Worm (Caenorhabditis elegans) whole organism, late embryonic: Measurements from ENCODE around the gene M117.3.

Experiments
- C08G9.2 ChIP-seq: sonication (generic microtip); optimal IDR thresholded peaks from 2 replicates; lab custom pipeline; 2016; ENCODE audit warnings: mild to moderate bottlenecking, missing genetic modification characterization, moderate library complexity, missing compliant biosample characterization
- C38D4.7 ChIP-seq: fragments of 200-800 bp; sonication (Bioruptor generic); optimal IDR thresholded peaks from 2 replicates; lab custom pipeline; 2018; ENCODE audit warnings: mild to moderate bottlenecking, missing genetic modification characterization, moderate library complexity, missing compliant biosample characterization
- F13H6.1 ChIP-seq: sonication (generic microtip); optimal IDR thresholded peaks from 2 replicates; lab custom pipeline; 2016; ENCODE audit warnings: missing genetic modification characterization, missing compliant biosample characterization
- K09A11.1 ChIP-seq: sonication (generic microtip); optimal IDR thresholded peaks from 2 replicates; lab custom pipeline; 2017; ENCODE audit warnings: antibody characterized with exemption, mild to moderate bottlenecking, missing genetic modification characterization, missing compliant biosample characterization; ENCODE audit not compliant: insufficient read depth
- Y22D7AL.16 ChIP-seq: sonication (generic microtip); optimal IDR thresholded peaks from 2 replicates; lab custom pipeline; 2016; ENCODE audit warnings: missing genetic modification characterization, missing compliant biosample characterization
- ahr-1 ChIP-seq: sonication (generic microtip); optimal IDR thresholded peaks from 2 replicates; lab custom pipeline; 2016; ENCODE audit warnings: missing genetic modification characterization, missing compliant biosample characterization
- ama-1 ChIP-seq: fragments of 150-350 bp; optimal IDR thresholded peaks from 2 replicates; lab custom pipeline; 2014
- ceh-22 ChIP-seq: sonication (generic microtip); optimal IDR thresholded peaks from 2 replicates; lab custom pipeline; 2017; ENCODE audit warnings: missing biosample characterization, missing genetic modification characterization
- ceh-30 ChIP-seq: fragments of 150-350 bp; optimal IDR thresholded peaks from 2 replicates; lab custom pipeline; 2014; ENCODE audit warnings: missing biosample characterization, missing genetic modification characterization
- ceh-31 ChIP-seq: sonication (generic microtip); optimal IDR thresholded peaks from 2 replicates; lab custom pipeline; 2016; ENCODE audit warnings: missing genetic modification characterization, missing compliant biosample characterization
- ceh-34 ChIP-seq: sonication (generic microtip); optimal IDR thresholded peaks from 2 replicates; lab custom pipeline; 2016; ENCODE audit warnings: mild to moderate bottlenecking, missing genetic modification characterization, missing compliant biosample characterization
- ceh-45 ChIP-seq: fragments of 200-800 bp; sonication (Bioruptor generic); IDR thresholded peaks from 2 replicates; pipeline ENCODE4 v1.3.6; 2022; ENCODE audit warnings: missing genetic modification reagents, missing genetic modification characterization, missing compliant biosample characterization
- ceh-48 ChIP-seq: sonication (generic microtip); optimal IDR thresholded peaks from 2 replicates; lab custom pipeline; 2016; ENCODE audit warnings: missing genetic modification characterization, inconsistent platforms, missing compliant biosample characterization
- ceh-6 ChIP-seq: fragments of 200-800 bp; sonication (Bioruptor generic); optimal IDR thresholded peaks from 2 replicates; lab custom pipeline; 2018; ENCODE audit warnings: mild to moderate bottlenecking, missing genetic modification characterization, missing compliant biosample characterization
- ceh-9 ChIP-seq: sonication (generic microtip); optimal IDR thresholded peaks from 2 replicates; lab custom pipeline; 2016; ENCODE audit warnings: mild to moderate bottlenecking, missing genetic modification characterization, inconsistent platforms, missing compliant biosample characterization
- che-1 ChIP-seq: sonication (generic microtip); optimal IDR thresholded peaks from 2 replicates; lab custom pipeline; 2016; ENCODE audit warnings: mild to moderate bottlenecking, missing genetic modification characterization, missing compliant biosample characterization
- dmd-4 ChIP-seq: sonication (generic microtip); optimal IDR thresholded peaks from 2 replicates; lab custom pipeline; 2016; ENCODE audit warnings: borderline replicate concordance, missing genetic modification characterization, missing compliant biosample characterization
- dve-1 ChIP-seq: sonication (generic microtip); optimal IDR thresholded peaks from 2 replicates; lab custom pipeline; 2017; ENCODE audit warnings: antibody characterized with exemption, mild to moderate bottlenecking, missing genetic modification characterization, missing compliant biosample characterization
- elt-2 ChIP-seq: sonication (generic microtip); optimal IDR thresholded peaks from 2 replicates; lab custom pipeline; 2016; ENCODE audit warnings: missing genetic modification reagents, missing genetic modification characterization, missing compliant biosample characterization
- elt-4 ChIP-seq: sonication (generic microtip); optimal IDR thresholded peaks from 2 replicates; lab custom pipeline; 2016; ENCODE audit warnings: missing genetic modification characterization, missing compliant biosample characterization
- ets-4 ChIP-seq: sonication (generic microtip); optimal IDR thresholded peaks from 2 replicates; lab custom pipeline; 2016; ENCODE audit warnings: missing genetic modification characterization, missing compliant biosample characterization
- eyg-1 ChIP-seq: sonication (generic microtip); optimal IDR thresholded peaks from 2 replicates; lab custom pipeline; 2016; ENCODE audit warnings: missing genotype, missing genetic modification characterization, missing compliant biosample characterization
- fax-1 ChIP-seq: sonication (generic microtip); optimal IDR thresholded peaks from 2 replicates; lab custom pipeline; 2016; ENCODE audit warnings: missing genotype, missing genetic modification characterization, missing compliant biosample characterization
- fkh-10 ChIP-seq: fragments of 150-350 bp; optimal IDR thresholded peaks from 2 replicates; lab custom pipeline; 2014; ENCODE audit warnings: missing biosample characterization, missing genetic modification reagents, missing genetic modification characterization
- fkh-6 ChIP-seq: sonication (generic microtip); optimal IDR thresholded peaks from 2 replicates; lab custom pipeline; 2016; ENCODE audit warnings: missing genetic modification characterization, missing compliant biosample characterization
- hlh-13 ChIP-seq: fragments of 200-800 bp; sonication (Bioruptor generic); optimal IDR thresholded peaks from 2 replicates; lab custom pipeline; 2018; ENCODE audit warnings: mild to moderate bottlenecking, missing genetic modification characterization, missing compliant biosample characterization
- hlh-15 ChIP-seq: sonication (generic microtip); optimal IDR thresholded peaks from 2 replicates; lab custom pipeline; 2016; ENCODE audit warnings: missing genetic modification characterization, missing compliant biosample characterization
- hlh-30 ChIP-seq: sonication (generic microtip); optimal IDR thresholded peaks from 2 replicates; lab custom pipeline; 2017; ENCODE audit warnings: antibody characterized with exemption, missing genetic modification characterization, missing compliant biosample characterization; ENCODE audit not compliant: insufficient read depth
- hlh-6 ChIP-seq: sonication (generic microtip); optimal IDR thresholded peaks from 2 replicates; lab custom pipeline; 2016; ENCODE audit warnings: missing genotype, missing genetic modification characterization, missing compliant biosample characterization
- hlh-8 ChIP-seq: sonication (generic microtip); optimal IDR thresholded peaks from 2 replicates; lab custom pipeline; 2016; ENCODE audit warnings: missing genotype, missing genetic modification characterization, missing compliant biosample characterization
- madf-2 ChIP-seq: sonication (generic microtip); optimal IDR thresholded peaks from 2 replicates; lab custom pipeline; 2017; ENCODE audit warnings: missing genetic modification characterization, missing compliant biosample characterization
- nfya-1 ChIP-seq: sonication (generic microtip); optimal IDR thresholded peaks from 2 replicates; lab custom pipeline; 2017; ENCODE audit warnings: missing genetic modification characterization, mild to moderate bottlenecking, missing compliant biosample characterization, antibody characterized with exemption, moderate library complexity
- nhr-232 ChIP-seq: sonication (generic microtip); optimal IDR thresholded peaks from 2 replicates; lab custom pipeline; 2016; ENCODE audit warnings: missing genetic modification characterization, missing compliant biosample characterization
- odd-2 ChIP-seq: sonication (generic microtip); optimal IDR thresholded peaks from 2 replicates; lab custom pipeline; 2017; ENCODE audit warnings: antibody characterized with exemption, mild to moderate bottlenecking, missing genetic modification characterization, missing compliant biosample characterization
- pha-4 ChIP-seq: fragments of 150-350 bp; optimal IDR thresholded peaks from 2 replicates; lab custom pipeline; 2018; ENCODE audit warnings: missing biosample characterization, missing genetic modification reagents, missing genetic modification characterization
- pqm-1 ChIP-seq: sonication (generic microtip); optimal IDR thresholded peaks from 2 replicates; lab custom pipeline; 2016; ENCODE audit warnings: missing genetic modification characterization, missing compliant biosample characterization
- ref-2 ChIP-seq: sonication (generic microtip); optimal IDR thresholded peaks from 2 replicates; lab custom pipeline; 2016; ENCODE audit warnings: missing genetic modification characterization, missing compliant biosample characterization
- sdc-2 ChIP-seq: sonication (generic microtip); optimal IDR thresholded peaks from 2 replicates; lab custom pipeline; 2016; ENCODE audit warnings: missing genotype, missing genetic modification characterization, missing compliant biosample characterization
- syd-9 ChIP-seq: sonication (generic microtip); optimal IDR thresholded peaks from 2 replicates; lab custom pipeline; 2016; ENCODE audit warnings: mild to moderate bottlenecking, missing genetic modification characterization, moderate library complexity, missing compliant biosample characterization
- tbx-2 ChIP-seq: sonication (generic microtip); optimal IDR thresholded peaks from 2 replicates; lab custom pipeline; 2016; ENCODE audit warnings: missing genetic modification characterization, missing compliant biosample characterization
- tbx-7 ChIP-seq: sonication (generic microtip); optimal IDR thresholded peaks from 2 replicates; lab custom pipeline; 2016; ENCODE audit warnings: missing genotype, missing genetic modification characterization, missing compliant biosample characterization
- ttx-3 ChIP-seq: sonication (generic microtip); optimal IDR thresholded peaks from 2 replicates; lab custom pipeline; 2016; ENCODE audit warnings: missing genetic modification reagents, missing genetic modification characterization, missing compliant biosample characterization
- unc-3 ChIP-seq, 2 experiments: fragments of 200-800 bp in 1 of 2; sonication (Bioruptor generic) in 1 of 2; sonication (generic microtip) in 1 of 2; conservative IDR thresholded peaks in 1 of 2; optimal IDR thresholded peaks in 1 of 2; 2 replicates each; pipeline versions ENCODE4 v1.3.6 to Lab custom; 2016 to 2022; ENCODE audit warnings: missing compliant biosample characterization in 2 of 2, missing genetic modification characterization in 2 of 2, missing genetic modification reagents in 1 of 2
- unc-42 ChIP-seq: sonication (generic microtip); optimal IDR thresholded peaks from 2 replicates; lab custom pipeline; 2016; ENCODE audit warnings: missing genotype, missing genetic modification characterization, missing compliant biosample characterization
- zip-5 ChIP-seq: sonication (generic microtip); optimal IDR thresholded peaks from 2 replicates; lab custom pipeline; 2016; ENCODE audit warnings: missing genetic modification characterization, missing compliant biosample characterization
- ztf-16 ChIP-seq: sonication (generic microtip); optimal IDR thresholded peaks from 2 replicates; lab custom pipeline; 2017; ENCODE audit warnings: missing genetic modification characterization, missing compliant biosample characterization

M117.3 gene

ce11 chrIV:11864226-11864625 lies 42.2 kb downstream of the M117.3 start, which contains the start of gene trpa-1:
Gene trpa-1 (plus strand): TSS chrIV:11864526.
- TF ChIP-seq ceh-48 (tag; lab: Kevin White, UChicago): no peak
- no peak for TF ChIP-seq fkh-6 (tag; lab: Kevin White, UChicago)

ce11 chrIV:11867652-11868232 lies 45.7 kb downstream of the M117.3 start:
- TF ChIP-seq syd-9: no peak
- TF ChIP-seq eyg-1: no peak
- no peak for TF ChIP-seq zip-5 (tag; lab: Kevin White, UChicago)
- no peak for TF ChIP-seq sdc-2
- TF ChIP-seq ceh-34 (tag; lab: Kevin White, UChicago): no peak
- no peak for TF ChIP-seq C38D4.7 (GFP tag; lab: Kevin White, UChicago)
- TF ChIP-seq dve-1 (tag; lab: Kevin White, UChicago): no peak
- TF ChIP-seq ttx-3 (tag; lab: Kevin White, UChicago): peak; percentile 64
- TF ChIP-seq tbx-7 (tag; lab: Kevin White, UChicago): no peak
- peak; percentile 13 for TF ChIP-seq hlh-30 (tag; lab: Kevin White, UChicago)
- no peak for TF ChIP-seq ceh-22 (tag; lab: Kevin White, UChicago)
- no peak for TF ChIP-seq ahr-1 (tag; lab: Kevin White, UChicago)
- TF ChIP-seq unc-42 (tag; lab: Kevin White, UChicago): peak; percentile 3
- no peak for TF ChIP-seq odd-2 (tag; lab: Kevin White, UChicago)
- TF ChIP-seq ceh-9 (tag; lab: Kevin White, UChicago): no peak
- no peak for TF ChIP-seq nhr-232
- no peak for TF ChIP-seq elt-2 (tag; lab: Kevin White, UChicago)
- TF ChIP-seq nfya-1 (tag; lab: Kevin White, UChicago): peak; percentile 20
- no peak for TF ChIP-seq che-1 (tag; lab: Kevin White, UChicago)
- no peak for TF ChIP-seq ceh-48 (tag; lab: Kevin White, UChicago)
- no peak for TF ChIP-seq ets-4 (tag; lab: Kevin White, UChicago)
- peak; percentile 37 for TF ChIP-seq ceh-31 (tag; lab: Kevin White, UChicago)
- no peak for TF ChIP-seq hlh-8 (tag; lab: Kevin White, UChicago)
- TF ChIP-seq hlh-15 (tag; lab: Kevin White, UChicago): no peak
- TF ChIP-seq pha-4 (tag; lab: Kevin White, UChicago): no peak
- no peak for TF ChIP-seq ama-1 (lab: Kevin White, UChicago)

DNA sequence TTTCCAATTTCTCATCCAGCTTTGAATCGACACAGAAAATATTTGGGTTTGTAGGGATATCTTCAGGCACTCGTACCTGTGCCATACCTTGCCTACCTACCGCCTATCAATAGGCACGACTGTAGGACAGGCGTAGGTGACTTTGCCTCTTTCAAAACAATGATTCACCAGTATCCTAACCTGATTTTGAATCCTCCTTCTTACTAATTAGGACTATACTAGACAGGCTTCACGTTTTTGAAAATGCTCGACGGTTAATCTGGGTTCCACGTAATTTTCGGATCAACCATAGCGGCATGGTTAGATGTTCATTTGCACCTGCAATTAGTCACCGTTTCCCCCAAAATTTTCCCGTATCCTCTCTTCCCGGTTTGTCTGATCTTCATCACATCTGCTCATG lies 46.4 kb downstream of the M117.3 start:
- TF ChIP-seq Y22D7AL.16 (tag; lab: Kevin White, UChicago): no peak
- no peak for TF ChIP-seq dmd-4 (tag; lab: Kevin White, UChicago)
- TF ChIP-seq pqm-1 (tag; lab: Kevin White, UChicago): no peak
- TF ChIP-seq fax-1: no peak
- TF ChIP-seq fkh-10: no peak
- TF ChIP-seq ceh-30: no peak
- no peak for TF ChIP-seq ttx-3 (tag; lab: Kevin White, UChicago)
- no peak for TF ChIP-seq K09A11.1 (tag; lab: Kevin White, UChicago)
- TF ChIP-seq unc-3 (GFP tag; conservative IDR thresholded peaks at IDR 0.05; lab: Robert Waterston, UW): no peak
- TF ChIP-seq unc-3 (tag; optimal IDR thresholded peaks at IDR 0.05; lab: Kevin White, UChicago): no peak
- no peak for TF ChIP-seq nhr-232
- no peak for TF ChIP-seq F13H6.1

ce11 chrIV:11871083-11871482 lies 49.1 kb downstream of the M117.3 start:
- peak; percentile 1 for TF ChIP-seq elt-4 (tag; lab: Kevin White, UChicago)
- no peak for TF ChIP-seq ceh-22 (tag; lab: Kevin White, UChicago)
- TF ChIP-seq ceh-48 (tag; lab: Kevin White, UChicago): peak; percentile 93
- TF ChIP-seq C08G9.2 (tag; lab: Kevin White, UChicago): peak; percentile 57
- TF ChIP-seq ceh-30: no peak
- TF ChIP-seq tbx-2 (tag; lab: Kevin White, UChicago): peak; percentile 32
- peak; percentile 43 for TF ChIP-seq syd-9
- no peak for TF ChIP-seq ref-2
- TF ChIP-seq hlh-30 (tag; lab: Kevin White, UChicago): no peak
- no peak for TF ChIP-seq ztf-16 (tag; lab: Kevin White, UChicago)
- TF ChIP-seq K09A11.1 (tag; lab: Kevin White, UChicago): no peak
- peak; percentile 32 for TF ChIP-seq hlh-6 (tag; lab: Kevin White, UChicago)
- TF ChIP-seq hlh-13 (GFP tag; lab: Kevin White, UChicago): no peak
- TF ChIP-seq ceh-34 (tag; lab: Kevin White, UChicago): peak; percentile 48
- TF ChIP-seq ceh-6 (GFP tag; lab: Kevin White, UChicago): no peak
- TF ChIP-seq ahr-1 (tag; lab: Kevin White, UChicago): no peak
- TF ChIP-seq ceh-45 (GFP tag; lab: Robert Waterston, UW): no peak
- no peak for TF ChIP-seq C38D4.7 (GFP tag; lab: Kevin White, UChicago)
- TF ChIP-seq madf-2 (tag; lab: Kevin White, UChicago): no peak
